Fruit fly (Drosophila melanogaster): ENCODE results near the gene RluA-2.

The RluA-2 gene

DNA sequence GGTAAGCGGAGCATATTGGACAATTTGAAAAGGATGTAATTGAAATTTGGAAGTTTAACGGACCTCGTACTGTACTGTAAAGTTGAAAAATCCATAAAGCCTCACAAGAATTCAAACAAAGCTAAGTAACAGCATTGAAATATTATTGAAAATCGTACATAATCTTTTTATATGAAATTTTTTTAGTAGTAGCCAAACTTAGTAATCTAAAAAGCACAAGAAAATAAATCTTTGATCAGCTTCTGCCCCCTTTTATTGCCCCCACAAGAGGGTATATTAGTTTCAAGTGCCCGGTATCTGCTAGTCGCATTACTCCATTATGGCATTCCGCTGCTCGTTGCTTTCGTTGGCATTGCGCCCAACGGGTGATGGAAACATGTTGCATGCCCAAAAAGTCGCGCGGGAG lies 10.0 kb upstream of the RluA-2 start (continued):
- TF ChIP-seq Oaz (GFP tag; IDR thresholded peaks at IDR 0.05) (peak; percentile 31; the same call in 1 of the 2 replicates), Spps (tag; optimal IDR thresholded peaks at IDR 0.05) (peak; percentile 57), knrl (GFP tag; IDR thresholded peaks at IDR 0.05; ENCODE audit: partially characterized antibody) (no peak), emc (GFP tag; optimal IDR thresholded peaks at IDR 0.05) (no peak), fd96Cb (tag; optimal IDR thresholded peaks at IDR 0.05) (peak; percentile 74), CG13123 (GFP tag; optimal IDR thresholded peaks at IDR 0.05) (no peak), Sry-δ (GFP tag; optimal IDR thresholded peaks at IDR 0.05) (peak; percentile 15), croc (GFP tag; conservative IDR thresholded peaks at IDR 0.05) (peak; percentile 69), Opbp (GFP tag; IDR thresholded peaks at IDR 0.05; ENCODE audit: partially characterized antibody) (no peak), slp2 (GFP tag; optimal IDR thresholded peaks at IDR 0.05) (peak; percentile 37), CG17359 (tag; optimal IDR thresholded peaks at IDR 0.05) (peak; percentile 74), CG14441 (GFP tag; IDR thresholded peaks at IDR 0.05) (no peak), kni (GFP tag; optimal IDR thresholded peaks at IDR 0.05) (no peak), ato (GFP tag; IDR thresholded peaks at IDR 0.05; ENCODE audit: partially characterized antibody) (no peak), CG2875 (GFP tag; optimal IDR thresholded peaks at IDR 0.05) (peak; percentile 60), CG2202 (tag; optimal IDR thresholded peaks at IDR 0.05) (peak; percentile 17), HHEX (GFP tag; optimal IDR thresholded peaks at IDR 0.05) (peak; percentile 53), CG12659 (GFP tag; optimal IDR thresholded peaks at IDR 0.05) (peak; percentile 57), Ets97D (GFP tag; optimal IDR thresholded peaks at IDR 0.05) (peak; percentile 4), sqz (GFP tag; optimal IDR thresholded peaks at IDR 0.05) (peak; percentile 19), kah (GFP tag; optimal IDR thresholded peaks at IDR 0.05) (peak; percentile 16), ewg (GFP tag; optimal IDR thresholded peaks at IDR 0.05) (peak; percentile 55), CkIIα-i1 (GFP tag; IDR thresholded peaks at IDR 0.05) (no peak), Ssrp (tag; optimal IDR thresholded peaks at IDR 0.05) (peak; percentile 68), repo (GFP tag; optimal IDR thresholded peaks at IDR 0.05) (no peak), Hr3 (GFP tag; optimal IDR thresholded peaks at IDR 0.05) (peak; percentile 63), Chrac-16 (GFP tag; optimal IDR thresholded peaks at IDR 0.05) (peak; percentile 55), CG10565 (GFP tag; optimal IDR thresholded peaks at IDR 0.05) (no peak), org-1 (GFP tag; optimal IDR thresholded peaks at IDR 0.05) (peak; percentile 51), CG2199 (GFP tag; IDR thresholded peaks at IDR 0.05) (0 out of 3 replicates have a peak, but pooled peaks have one; percentile 30), her (GFP tag; optimal IDR thresholded peaks at IDR 0.05) (no peak), dan (GFP tag; IDR thresholded peaks at IDR 0.05) (0 out of 2 replicates have a peak, but pooled peaks have one; percentile 24), Lim3 (GFP tag; IDR thresholded peaks at IDR 0.05) (no peak), onecut (GFP tag; IDR thresholded peaks at IDR 0.05) (0 out of 2 replicates have a peak, but pooled peaks have one; percentile 15), Six4 (GFP tag; optimal IDR thresholded peaks at IDR 0.05) (peak; percentile 60), Abd-B (GFP tag; optimal IDR thresholded peaks at IDR 0.05) (peak; percentile 47), CG17568 (GFP tag; optimal IDR thresholded peaks at IDR 0.05) (no peak), sob (GFP tag; IDR thresholded peaks at IDR 0.05) (peak; percentile 57), eve (GFP tag; optimal IDR thresholded peaks at IDR 0.05) (peak in 1 of 2 experiments; percentile 87), CG31365 (tag; optimal IDR thresholded peaks at IDR 0.05) (no peak), CG10147 (GFP tag; optimal IDR thresholded peaks at IDR 0.05) (peak; percentile 2), al (GFP tag; IDR thresholded peaks at IDR 0.05) (peak; percentile 4; the same call in 1 of the 2 replicates), Sox100B (GFP tag; optimal IDR thresholded peaks at IDR 0.05) (peak; percentile 82), tgo (GFP tag; IDR thresholded peaks at IDR 0.05) (peak; percentile 70), Antp (GFP tag; optimal IDR thresholded peaks at IDR 0.05) (peak; percentile 46), CG9215 (GFP tag; IDR thresholded peaks at IDR 0.05) (no peak), Stat92E (GFP tag; optimal IDR thresholded peaks at IDR 0.05) (peak in 1 of 3 experiments; percentile 43), Med (GFP tag) (peak; percentile 84), Dp (GFP tag; optimal IDR thresholded peaks at IDR 0.05) (no peak), CG10267 (tag; optimal IDR thresholded peaks at IDR 0.05) (peak; percentile 58)
